Worm (Caenorhabditis elegans) whole organism, midembryonic: ENCODE results near the gene skpo-1.

Source experiments
- T22C8.4 ChIP-seq: fragments of 200-800 bp; sonication (Bioruptor generic); IDR thresholded peaks from 2 replicates; pipeline ENCODE4 v1.3.6; 2022; ENCODE audit warnings: missing genetic modification characterization, missing compliant biosample characterization
- cog-1 ChIP-seq: sonication (generic microtip); optimal IDR thresholded peaks from 2 replicates; lab custom pipeline; 2016; ENCODE audit warnings: missing genetic modification characterization, missing compliant biosample characterization
- flt-1 ChIP-seq: fragments of 200-800 bp; sonication (Bioruptor generic); IDR thresholded peaks from 2 replicates; pipeline ENCODE4 v1.3.6; 2022; ENCODE audit warnings: missing genetic modification characterization, missing compliant biosample characterization
- klf-2 ChIP-seq: fragments of 200-800 bp; sonication (Bioruptor generic); conservative IDR thresholded peaks from 2 replicates; pipeline ENCODE4 v1.3.6; 2022; ENCODE audit warnings: missing genetic modification reagents, missing genetic modification characterization, missing compliant biosample characterization
- med-1 ChIP-seq: sonication (generic microtip); optimal IDR thresholded peaks from 2 replicates; lab custom pipeline; 2017; ENCODE audit warnings: missing genetic modification characterization, mild to moderate bottlenecking, missing compliant biosample characterization, antibody characterized with exemption, missing genetic modification reagents; ENCODE audit not compliant: insufficient read depth
- ref-1 ChIP-seq: fragments of 200-800 bp; sonication (Bioruptor generic); conservative IDR thresholded peaks from 2 replicates; pipeline ENCODE4 v1.3.6; 2022; ENCODE audit warnings: missing genetic modification reagents, missing genetic modification characterization, missing compliant biosample characterization
- tab-1 ChIP-seq: fragments of 200-800 bp; sonication (Bioruptor generic); IDR thresholded peaks from 2 replicates; pipeline ENCODE4 v1.3.6; 2022; ENCODE audit warnings: missing genetic modification characterization, missing compliant biosample characterization
- ztf-23 ChIP-seq: fragments of 200-800 bp; sonication (Bioruptor generic); IDR thresholded peaks from 2 replicates; pipeline ENCODE4 v1.3.6; 2022; ENCODE audit warnings: missing genetic modification reagents, missing genetic modification characterization, missing compliant biosample characterization
- ztf-29 ChIP-seq: fragments of 200-800 bp; sonication (Bioruptor generic); IDR thresholded peaks from 2 replicates; pipeline ENCODE4 v1.3.6; 2022; ENCODE audit warnings: missing genetic modification reagents, missing genetic modification characterization, missing compliant biosample characterization

The skpo-1 gene

ce11 chrII:8384344-8384743 lies 20.3 kb downstream of the skpo-1 start:
- no peak for TF ChIP-seq med-1 (GFP tag; lab: Kevin White, UChicago)

- TF ChIP-seq med-1 (GFP tag; lab: Kevin White, UChicago) (no peak), tab-1 (GFP tag; lab: Robert Waterston, UW) (no peak), T22C8.4 (GFP tag; lab: Robert Waterston, UW) (no peak), klf-2 (GFP tag; lab: Robert Waterston, UW) (no peak), ztf-23 (no peak), ref-1 (no peak), flt-1 (GFP tag; lab: Robert Waterston, UW) (no peak), cog-1 (tag; lab: Kevin White, UChicago) (no peak), ztf-29 (GFP tag; lab: Robert Waterston, UW) (no peak)
Measured at ce11 chrII:8382880-8383279, 21.8 kb downstream of the skpo-1 start.

- TF ChIP-seq cog-1 (tag; lab: Kevin White, UChicago) (no peak), klf-2 (GFP tag; lab: Robert Waterston, UW) (no peak), ztf-23 (no peak), ref-1 (no peak), flt-1 (GFP tag; lab: Robert Waterston, UW) (no peak), med-1 (GFP tag; lab: Kevin White, UChicago) (no peak), tab-1 (GFP tag; lab: Robert Waterston, UW) (no peak), T22C8.4 (GFP tag; lab: Robert Waterston, UW) (no peak), ztf-29 (GFP tag; lab: Robert Waterston, UW) (no peak)
Measured at ce11 chrII:8381197-8381596, 23.5 kb downstream of the skpo-1 start, which contains the start of gene F49E12.12. TSS of gene F49E12.12 (plus strand) at chrII:8381497.

- no peak for TF ChIP-seq cog-1 (tag; lab: Kevin White, UChicago)
- no peak for TF ChIP-seq ztf-23
- TF ChIP-seq med-1 (GFP tag; lab: Kevin White, UChicago): no peak
Measured at ce11 chrII:8380188-8380587, 24.5 kb downstream of the skpo-1 start.

- TF ChIP-seq klf-2 (GFP tag; lab: Robert Waterston, UW) (no peak), med-1 (GFP tag; lab: Kevin White, UChicago) (no peak), ztf-23 (no peak), tab-1 (GFP tag; lab: Robert Waterston, UW) (no peak), ztf-29 (GFP tag; lab: Robert Waterston, UW) (no peak), ref-1 (no peak), flt-1 (GFP tag; lab: Robert Waterston, UW) (no peak), cog-1 (tag; lab: Kevin White, UChicago) (no peak)
Measured at ce11 chrII:8377722-8378121, 26.9 kb downstream of the skpo-1 start.

ce11 chrII:8370194-8370593 lies 34.5 kb downstream of the skpo-1 start:
- TF ChIP-seq ztf-29 (GFP tag; lab: Robert Waterston, UW): no peak
- TF ChIP-seq klf-2 (GFP tag; lab: Robert Waterston, UW): no peak
- TF ChIP-seq cog-1 (tag; lab: Kevin White, UChicago): no peak
- no peak for TF ChIP-seq tab-1 (GFP tag; lab: Robert Waterston, UW)
- no peak for TF ChIP-seq ref-1
- no peak for TF ChIP-seq flt-1 (GFP tag; lab: Robert Waterston, UW)
- no peak for TF ChIP-seq T22C8.4 (GFP tag; lab: Robert Waterston, UW)
- no peak for TF ChIP-seq ztf-23
- TF ChIP-seq med-1 (GFP tag; lab: Kevin White, UChicago): no peak

- no peak for TF ChIP-seq klf-2 (GFP tag; lab: Robert Waterston, UW)
- TF ChIP-seq ztf-23: no peak
- TF ChIP-seq T22C8.4 (GFP tag; lab: Robert Waterston, UW): no peak
- no peak for TF ChIP-seq cog-1 (tag; lab: Kevin White, UChicago)
- TF ChIP-seq flt-1 (GFP tag; lab: Robert Waterston, UW): no peak
- no peak for TF ChIP-seq ztf-29 (GFP tag; lab: Robert Waterston, UW)
- TF ChIP-seq ref-1: no peak
Measured at ce11 chrII:8369059-8369458, 35.6 kb downstream of the skpo-1 start, which contains the start of gene amt-3. TSS of gene amt-3 (minus strand) at chrII:8369159.

ce11 chrII:8360453-8360852 lies 44.2 kb downstream of the skpo-1 start, which contains the start of gene M195.2:
TSS of gene M195.2 (plus strand) at chrII:8360753.
- TF ChIP-seq tab-1 (GFP tag; lab: Robert Waterston, UW) (0 out of 2 replicates have a peak, but pooled peaks have one; percentile 62), flt-1 (GFP tag; lab: Robert Waterston, UW) (no peak)

ce11 chrII:8359350-8359749 lies 45.3 kb downstream of the skpo-1 start, which contains the start of gene col-77:
TSS of gene col-77 (minus strand) at chrII:8359381.
- no peak for TF ChIP-seq med-1 (GFP tag; lab: Kevin White, UChicago)
- no peak for TF ChIP-seq T22C8.4 (GFP tag; lab: Robert Waterston, UW)
- no peak for TF ChIP-seq tab-1 (GFP tag; lab: Robert Waterston, UW)
- no peak for TF ChIP-seq ztf-29 (GFP tag; lab: Robert Waterston, UW)
- no peak for TF ChIP-seq klf-2 (GFP tag; lab: Robert Waterston, UW)
- TF ChIP-seq cog-1 (tag; lab: Kevin White, UChicago): no peak
- no peak for TF ChIP-seq ztf-23
- TF ChIP-seq ref-1: no peak
- TF ChIP-seq flt-1 (GFP tag; lab: Robert Waterston, UW): no peak

- TF ChIP-seq flt-1 (GFP tag; lab: Robert Waterston, UW): no peak
- no peak for TF ChIP-seq ref-1
- no peak for TF ChIP-seq klf-2 (GFP tag; lab: Robert Waterston, UW)
- TF ChIP-seq T22C8.4 (GFP tag; lab: Robert Waterston, UW): no peak
- TF ChIP-seq cog-1 (tag; lab: Kevin White, UChicago): no peak
- no peak for TF ChIP-seq tab-1 (GFP tag; lab: Robert Waterston, UW)
- no peak for TF ChIP-seq med-1 (GFP tag; lab: Kevin White, UChicago)
- no peak for TF ChIP-seq ztf-29 (GFP tag; lab: Robert Waterston, UW)
Measured at ce11 chrII:8358466-8358865, 46.2 kb downstream of the skpo-1 start.
